Worm (Caenorhabditis elegans): ENCODE data around the gene F31F6.2.

DNA sequence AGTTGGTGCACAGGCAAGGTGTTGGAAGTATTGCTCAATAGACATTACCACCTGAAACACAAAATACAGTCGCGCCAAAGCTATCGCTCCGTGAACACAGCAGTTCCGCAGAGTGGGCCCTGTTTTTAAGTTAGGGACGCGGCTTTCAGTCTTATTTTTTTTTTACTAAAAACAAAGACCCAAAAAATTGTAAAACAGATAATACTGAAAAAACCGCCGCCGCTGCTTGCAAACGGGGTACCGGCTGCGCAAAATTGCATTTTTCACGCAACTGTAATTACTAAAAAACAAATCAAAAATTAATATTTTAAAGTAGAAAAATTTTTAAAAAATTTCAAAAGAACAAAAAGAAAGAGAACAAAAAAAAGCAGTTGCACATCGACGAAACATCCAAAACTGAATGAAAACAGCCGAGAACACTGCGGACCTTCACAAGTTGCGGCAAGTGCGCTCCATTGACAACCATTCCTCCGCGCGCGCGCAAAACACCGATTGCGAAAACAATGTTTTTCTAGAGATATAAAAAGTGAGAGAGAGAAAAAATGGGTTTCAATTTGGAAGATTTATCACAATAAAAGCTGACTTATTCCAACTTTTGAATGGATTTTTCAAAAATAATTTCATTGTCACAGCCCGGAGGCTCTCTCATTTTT lies 1.3 kb upstream of the F31F6.2 start, which contains the start of gene F31F6.3:
- TF ChIP-seq nhr-21 (tag; optimal IDR thresholded peaks at IDR 0.05) = no peak
- TF ChIP-seq nhr-11 (tag; optimal IDR thresholded peaks at IDR 0.05) = no peak
- no peak for TF ChIP-seq snpc-4 (tag; optimal IDR thresholded peaks at IDR 0.05)
- no peak for TF ChIP-seq elt-1 (tag; optimal IDR thresholded peaks at IDR 0.05)
- TF ChIP-seq blmp-1 (tag; optimal IDR thresholded peaks at IDR 0.05; ENCODE audit: insufficient read depth) = no peak
- no peak for TF ChIP-seq ZK546.5 (tag; optimal IDR thresholded peaks at IDR 0.05)
- no peak for TF ChIP-seq unc-62 (GFP tag; optimal IDR thresholded peaks at IDR 0.05)
- TF ChIP-seq nhr-23 (tag; optimal IDR thresholded peaks at IDR 0.05) = no peak

All from whole organism, L2 larva.